Fruit fly (Drosophila melanogaster): Measurements from ENCODE around the gene rsh.

DNA sequence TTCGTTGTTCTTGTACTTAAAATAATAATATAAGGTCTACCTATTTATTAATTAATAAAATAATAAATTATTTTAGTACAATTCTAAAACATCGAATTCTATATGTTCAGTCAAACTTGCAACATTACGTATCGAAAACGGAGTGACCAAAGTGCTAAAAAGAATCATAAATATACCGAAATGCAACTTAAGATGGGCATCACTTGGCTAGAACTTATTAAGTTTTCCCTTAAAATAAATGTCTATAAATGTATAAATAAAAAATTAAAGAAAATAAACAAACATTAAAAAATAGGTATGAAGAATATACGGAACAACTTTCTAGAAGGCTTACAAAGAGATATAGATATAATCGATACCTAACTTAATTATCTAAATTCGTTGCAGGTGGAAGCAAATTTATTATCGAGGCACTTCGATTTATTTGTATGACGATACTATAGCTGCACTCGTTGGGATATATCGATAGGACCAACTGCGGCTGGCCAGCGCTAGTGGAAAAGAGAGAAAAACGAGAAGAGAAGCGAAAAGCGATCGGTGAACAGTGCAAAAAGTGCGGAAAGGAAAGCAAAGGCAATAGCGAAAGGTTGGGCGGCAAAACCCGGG lies 102.3 kb downstream of the rsh start, which contains the start of gene lic:
- no peak for TF ChIP-seq CG8478 (optimal IDR thresholded peaks at IDR 0.05)
- no peak for TF ChIP-seq psq (optimal IDR thresholded peaks at IDR 0.05)
- no peak for TF ChIP-seq usp (GFP tag; optimal IDR thresholded peaks at IDR 0.05)
- TF ChIP-seq pan (optimal IDR thresholded peaks at IDR 0.05) = no peak
- no peak for TF ChIP-seq Dll (optimal IDR thresholded peaks at IDR 0.05)

All from whole organism.